Worm (Caenorhabditis elegans): ENCODE data around the gene C34C6.10.

Gene C34C6.10

DNA sequence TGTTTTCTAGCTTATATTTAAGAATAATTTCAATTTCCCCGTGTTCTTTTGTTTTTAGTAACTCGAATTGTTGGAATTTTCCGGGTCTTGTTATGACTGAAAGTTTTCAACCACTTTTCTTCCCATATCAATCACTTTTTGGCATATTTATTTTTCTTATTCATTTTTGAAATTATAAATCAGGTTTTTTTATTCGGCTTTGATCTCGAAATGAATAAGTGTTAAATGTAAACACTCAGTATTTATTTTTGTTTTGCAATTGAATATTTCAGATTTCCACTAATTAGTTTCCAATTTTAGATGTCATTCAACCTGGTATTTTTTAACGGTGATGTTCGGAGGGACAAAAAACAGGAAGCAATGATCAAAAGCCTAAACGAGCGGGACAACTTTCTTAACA lies 31.1 kb downstream of the C34C6.10 start, which contains the start of gene etc-1:
Gene etc-1, plus strand, starts transcription at position 301 of the 400 bp plus-strand sequence.
- TF ChIP-seq ztf-4 (tag; optimal IDR thresholded peaks at IDR 0.05) (no peak), sem-4 (tag; optimal IDR thresholded peaks at IDR 0.05) (no peak), nhr-12 (tag; optimal IDR thresholded peaks at IDR 0.05) (no peak), unc-62 (GFP tag; optimal IDR thresholded peaks at IDR 0.05) (no peak), egl-27 (tag; optimal IDR thresholded peaks at IDR 0.05) (no peak), gmeb-1 (tag; optimal IDR thresholded peaks at IDR 0.05) (no peak)

ce11 chrII:8661539-8661938 lies 34.1 kb downstream of the C34C6.10 start, which contains the start of the genes piga-1 and eif-2Bepsilon:
Gene piga-1 (minus strand): TSS chrII:8661712.
Gene eif-2Bepsilon (plus strand): TSS chrII:8661869.
- TF ChIP-seq C34F6.9 (tag; optimal IDR thresholded peaks at IDR 0.05) (peak; percentile 88), skn-1 (tag; optimal IDR thresholded peaks at IDR 0.05) (no peak), ztf-11 (tag; optimal IDR thresholded peaks at IDR 0.05) (no peak), nhr-77 (tag; optimal IDR thresholded peaks at IDR 0.05) (no peak), egl-27 (tag; optimal IDR thresholded peaks at IDR 0.05) (no peak), nhr-23 (tag; optimal IDR thresholded peaks at IDR 0.05) (no peak), unc-39 (tag; optimal IDR thresholded peaks at IDR 0.05) (no peak), alr-1 (tag; optimal IDR thresholded peaks at IDR 0.05) (no peak), lin-11 (tag; optimal IDR thresholded peaks at IDR 0.05) (no peak), mdl-1 (tag; optimal IDR thresholded peaks at IDR 0.05) (peak in 1 of 2 experiments; percentile 1), sma-9 (GFP tag; optimal IDR thresholded peaks at IDR 0.05) (peak; percentile 21), sma-9 (tag; optimal IDR thresholded peaks at IDR 0.05) (no peak), F13H6.1 (tag; optimal IDR thresholded peaks at IDR 0.05) (no peak), nhr-11 (tag; optimal IDR thresholded peaks at IDR 0.05) (no peak), blmp-1 (tag; optimal IDR thresholded peaks at IDR 0.05; ENCODE audit: insufficient read depth) (no peak), unc-62 (GFP tag; optimal IDR thresholded peaks at IDR 0.05) (no peak), ceh-16 (tag; optimal IDR thresholded peaks at IDR 0.05) (no peak), lin-13 (GFP tag; optimal IDR thresholded peaks at IDR 0.05) (no peak), nhr-129 (tag; optimal IDR thresholded peaks at IDR 0.05) (peak; percentile 48), zag-1 (tag; optimal IDR thresholded peaks at IDR 0.05) (no peak), gmeb-1 (tag; optimal IDR thresholded peaks at IDR 0.05) (no peak), mbf-1 (tag; optimal IDR thresholded peaks at IDR 0.05) (no peak), ceh-82 (tag; optimal IDR thresholded peaks at IDR 0.05) (no peak), mab-5 (tag; optimal IDR thresholded peaks at IDR 0.05) (no peak), nhr-21 (tag; optimal IDR thresholded peaks at IDR 0.05) (no peak), crh-2 (tag; optimal IDR thresholded peaks at IDR 0.05) (peak; percentile 72), sem-4 (tag; optimal IDR thresholded peaks at IDR 0.05) (no peak), snpc-4 (tag; optimal IDR thresholded peaks at IDR 0.05) (no peak), ztf-4 (tag; optimal IDR thresholded peaks at IDR 0.05) (no peak), lin-39 (tag; optimal IDR thresholded peaks at IDR 0.05) (no peak), ama-1 (optimal IDR thresholded peaks at IDR 0.05) (no peak), ztf-1 (GFP tag; conservative IDR thresholded peaks at IDR 0.05) (no peak), nhr-12 (tag; optimal IDR thresholded peaks at IDR 0.05) (no peak), Y55F3AM.14 (GFP tag; optimal IDR thresholded peaks at IDR 0.05) (no peak), nhr-25 (tag; optimal IDR thresholded peaks at IDR 0.05) (no peak), peb-1 (tag; optimal IDR thresholded peaks at IDR 0.05) (no peak), nhr-10 (tag; optimal IDR thresholded peaks at IDR 0.05) (no peak), elt-1 (tag; optimal IDR thresholded peaks at IDR 0.05) (no peak), elt-3 (tag; optimal IDR thresholded peaks at IDR 0.05) (no peak), nhr-6 (tag; optimal IDR thresholded peaks at IDR 0.05) (peak; percentile 24), ZK546.5 (tag; optimal IDR thresholded peaks at IDR 0.05) (no peak), fos-1 (tag; optimal IDR thresholded peaks at IDR 0.05) (peak; percentile 21), R02D3.7 (tag; optimal IDR thresholded peaks at IDR 0.05) (no peak), sma-3 (GFP tag; optimal IDR thresholded peaks at IDR 0.05) (no peak), nhr-237 (tag; optimal IDR thresholded peaks at IDR 0.05) (no peak), lsy-2 (tag; optimal IDR thresholded peaks at IDR 0.05) (peak in 1 of 2 experiments; percentile 74), dmd-4 (tag; optimal IDR thresholded peaks at IDR 0.05) (no peak), aly-2 (tag; optimal IDR thresholded peaks at IDR 0.05) (no peak), unc-55 (GFP tag; optimal IDR thresholded peaks at IDR 0.05) (peak; percentile 84)
